Fruit fly (Drosophila melanogaster) whole organism, embryonic: ENCODE data around the gene CG13131.

Experiments used
- Aef1 ChIP-seq: fragments of 200-800 bp; sonication (Bioruptor generic); IDR thresholded peaks from 3 replicates; pipeline ENCODE4 v1.3.6; 2022; ENCODE audit warnings: missing biosample characterization, missing genetic modification characterization
- CG11093 ChIP-seq: fragments of 200-800 bp; sonication (Bioruptor generic); IDR thresholded peaks from 3 replicates; pipeline ENCODE4 v1.3.6; 2022; ENCODE audit warnings: missing biosample characterization, missing genetic modification characterization
- CG11398 ChIP-seq: fragments of 200-800 bp; sonication (Bioruptor generic); optimal IDR thresholded peaks from 2 replicates; lab custom pipeline; 2016; ENCODE audit warnings: missing biosample characterization, missing genetic modification characterization
- CG11695 ChIP-seq: fragments of 200-800 bp; sonication (Bioruptor generic); IDR thresholded peaks from 3 replicates; pipeline ENCODE4 v1.3.6; 2022; ENCODE audit warnings: missing biosample characterization, missing genetic modification characterization
- CG12071 ChIP-seq: fragments of 200-800 bp; sonication (Bioruptor generic); optimal IDR thresholded peaks from 3 replicates; lab custom pipeline; 2018; ENCODE audit warnings: missing biosample characterization, mild to moderate bottlenecking, missing genetic modification characterization
- CG12391 ChIP-seq: fragments of 200-800 bp; sonication (Bioruptor generic); optimal IDR thresholded peaks from 3 replicates; lab custom pipeline; 2018; ENCODE audit warnings: missing biosample characterization, mild to moderate bottlenecking, missing genetic modification characterization, moderate library complexity
- CG15601 ChIP-seq: fragments of 200-800 bp; sonication (Bioruptor generic); optimal IDR thresholded peaks from 3 replicates; lab custom pipeline; 2019; ENCODE audit warnings: missing biosample characterization, mild to moderate bottlenecking, missing genetic modification characterization, moderate library complexity
- CG17359 ChIP-seq: fragments of 200-800 bp; sonication (Bioruptor generic); optimal IDR thresholded peaks from 3 replicates; lab custom pipeline; 2018; ENCODE audit warnings: missing biosample characterization, mild to moderate bottlenecking, missing genetic modification characterization, moderate library complexity
- CG30431 ChIP-seq: fragments of 200-800 bp; sonication (Bioruptor generic); optimal IDR thresholded peaks from 2 replicates; lab custom pipeline; 2017; ENCODE audit warnings: missing biosample characterization, missing genetic modification characterization
- CG42726 ChIP-seq: fragments of 200-800 bp; sonication (Bioruptor generic); IDR thresholded peaks from 2 replicates; pipeline ENCODE4 v1.3.6; 2022; ENCODE audit warnings: missing biosample characterization, missing genetic modification characterization; ENCODE audit not compliant: partially characterized antibody
- CG4617 ChIP-seq: fragments of 200-800 bp; sonication (Bioruptor generic); optimal IDR thresholded peaks from 3 replicates; lab custom pipeline; 2016; ENCODE audit warnings: missing biosample characterization, missing genetic modification characterization, borderline replicate concordance
- CG4707 ChIP-seq: fragments of 200-800 bp; sonication (Bioruptor generic); optimal IDR thresholded peaks from 2 replicates; lab custom pipeline; 2018; ENCODE audit warnings: missing biosample characterization, mild to moderate bottlenecking, missing genetic modification characterization, moderate library complexity
- CG5953 ChIP-seq: fragments of 200-800 bp; sonication (Bioruptor generic); IDR thresholded peaks from 2 replicates; pipeline ENCODE4 v1.3.6; 2022; ENCODE audit warnings: missing biosample characterization, missing genetic modification characterization
- CG7372 ChIP-seq: fragments of 200-800 bp; sonication (Bioruptor generic); IDR thresholded peaks from 2 replicates; pipeline ENCODE4 v1.3.6; 2022; ENCODE audit warnings: missing biosample characterization, missing genetic modification characterization
- CG8281 ChIP-seq: fragments of 200-800 bp; sonication (Bioruptor generic); optimal IDR thresholded peaks from 2 replicates; lab custom pipeline; 2018; ENCODE audit warnings: missing biosample characterization, mild to moderate bottlenecking, missing genetic modification characterization, moderate library complexity
- Ets97D ChIP-seq: fragments of 200-800 bp; sonication (Bioruptor generic); optimal IDR thresholded peaks from 3 replicates; lab custom pipeline; 2016; ENCODE audit warnings: missing biosample characterization, missing genetic modification characterization
- GATAe ChIP-seq: fragments of 200-800 bp; sonication (Bioruptor generic); conservative IDR thresholded peaks from 2 replicates; pipeline ENCODE4 v1.3.6; 2022; ENCODE audit warnings: missing biosample characterization, missing genetic modification characterization
- HLH3B ChIP-seq: fragments of 200-800 bp; sonication (Bioruptor generic); IDR thresholded peaks from 2 replicates; pipeline ENCODE4 v1.3.6; 2022; ENCODE audit warnings: missing biosample characterization, missing genetic modification characterization
- HLHmδ ChIP-seq: fragments of 200-800 bp; sonication (Bioruptor generic); optimal IDR thresholded peaks from 2 replicates; lab custom pipeline; 2018; ENCODE audit warnings: missing biosample characterization, mild to moderate bottlenecking, missing genetic modification characterization, moderate library complexity
- Hey ChIP-seq: fragments of 200-800 bp; sonication (Bioruptor generic); optimal IDR thresholded peaks from 3 replicates; lab custom pipeline; 2018; ENCODE audit warnings: missing biosample characterization, mild to moderate bottlenecking, missing genetic modification characterization
- Meics ChIP-seq: fragments of 200-800 bp; sonication (Bioruptor generic); optimal IDR thresholded peaks from 2 replicates; lab custom pipeline; 2017; ENCODE audit warnings: missing biosample characterization, mild to moderate bottlenecking, missing genetic modification characterization
- Mrtf ChIP-seq: fragments of 200-800 bp; sonication (Bioruptor generic); IDR thresholded peaks from 3 replicates; pipeline ENCODE4 v1.3.6; 2022; ENCODE audit warnings: missing biosample characterization, missing genetic modification characterization
- Oli ChIP-seq: fragments of 200-800 bp; sonication (Bioruptor generic); optimal IDR thresholded peaks from 2 replicates; lab custom pipeline; 2018; ENCODE audit warnings: missing biosample characterization, mild to moderate bottlenecking, missing genetic modification characterization, moderate library complexity
- Poxn ChIP-seq: fragments of 200-800 bp; sonication (Bioruptor generic); IDR thresholded peaks from 2 replicates; pipeline ENCODE4 v1.3.6; 2022; ENCODE audit warnings: missing biosample characterization, missing genetic modification characterization
- Rx ChIP-seq: fragments of 200-800 bp; sonication (Bioruptor generic); IDR thresholded peaks from 2 replicates; pipeline ENCODE4 v1.3.6; 2022; ENCODE audit warnings: missing biosample characterization, missing genetic modification characterization
- Side ChIP-seq: fragments of 200-800 bp; sonication (Bioruptor generic); optimal IDR thresholded peaks from 2 replicates; lab custom pipeline; 2016; ENCODE audit warnings: missing biosample characterization, missing genetic modification characterization
- ab ChIP-seq: fragments of 200-800 bp; sonication (Bioruptor generic); optimal IDR thresholded peaks from 2 replicates; lab custom pipeline; 2016; ENCODE audit warnings: missing biosample characterization, missing genetic modification characterization
- ase ChIP-seq: fragments of 200-800 bp; sonication (Bioruptor generic); IDR thresholded peaks from 3 replicates; pipeline ENCODE4 v1.3.6; 2022; ENCODE audit warnings: missing biosample characterization, missing genetic modification characterization
- bbx ChIP-seq: fragments of 200-800 bp; sonication (Bioruptor generic); IDR thresholded peaks from 2 replicates; pipeline ENCODE4 v1.3.6; 2022; ENCODE audit warnings: missing biosample characterization, missing genetic modification characterization; ENCODE audit not compliant: partially characterized antibody
- chm ChIP-seq: fragments of 200-800 bp; sonication (Bioruptor generic); IDR thresholded peaks from 2 replicates; pipeline ENCODE4 v1.3.6; 2022; ENCODE audit warnings: missing biosample characterization, missing genetic modification characterization
- croc ChIP-seq: fragments of 200-800 bp; sonication (Bioruptor generic); conservative IDR thresholded peaks from 3 replicates; pipeline ENCODE4 v1.3.6; 2022; ENCODE audit warnings: missing biosample characterization, missing genetic modification characterization
- crol ChIP-seq: fragments of 200-800 bp; sonication (Bioruptor generic); IDR thresholded peaks from 2 replicates; pipeline ENCODE4 v1.3.6; 2022; ENCODE audit warnings: missing biosample characterization, missing genetic modification characterization
- dmrt11E ChIP-seq: fragments of 200-800 bp; sonication (Bioruptor generic); optimal IDR thresholded peaks from 3 replicates; lab custom pipeline; 2018; ENCODE audit warnings: missing biosample characterization, mild to moderate bottlenecking, missing genetic modification characterization, moderate library complexity
- emc ChIP-seq: fragments of 200-800 bp; sonication (Bioruptor generic); optimal IDR thresholded peaks from 2 replicates; lab custom pipeline; 2016; ENCODE audit warnings: missing biosample characterization, missing genetic modification characterization
- ind ChIP-seq: fragments of 200-800 bp; sonication (Bioruptor generic); optimal IDR thresholded peaks from 3 replicates; lab custom pipeline; 2016; ENCODE audit warnings: missing biosample characterization, missing genetic modification characterization
- kah ChIP-seq: fragments of 200-800 bp; sonication (Bioruptor generic); optimal IDR thresholded peaks from 2 replicates; lab custom pipeline; 2018; ENCODE audit warnings: missing biosample characterization, mild to moderate bottlenecking, missing genetic modification characterization
- lmd ChIP-seq: fragments of 200-800 bp; sonication (Bioruptor generic); IDR thresholded peaks from 2 replicates; pipeline ENCODE4 v1.3.6; 2022; ENCODE audit warnings: missing biosample characterization, missing genetic modification characterization
- lola ChIP-seq, 3 experiments: fragments of >200 bp in 2 of 3; fragments of 200-800 bp in 1 of 3; sonication (Bioruptor generic) in 1 of 3; optimal IDR thresholded peaks; 2 replicates each; lab custom pipeline; 2017 to 2019; ENCODE audit warnings: missing biosample characterization in 3 of 3, missing genetic modification characterization in 3 of 3, mild to moderate bottlenecking in 1 of 3, moderate library complexity in 1 of 3
- lov ChIP-seq, 2 experiments: fragments of 200-800 bp in 1 of 2; fragments of >200 bp in 1 of 2; sonication (Bioruptor generic) in 1 of 2; IDR thresholded peaks in 1 of 2; optimal IDR thresholded peaks in 1 of 2; 2 replicates in 1 of 2; 3 replicates in 1 of 2; pipeline versions ENCODE4 v1.3.6 to Lab custom; 2017 to 2022; ENCODE audit warnings: missing biosample characterization in 1 of 2, missing genetic modification characterization in 1 of 2
- mirr ChIP-seq: fragments of 200-800 bp; sonication (Bioruptor generic); optimal IDR thresholded peaks from 3 replicates; lab custom pipeline; 2018; ENCODE audit warnings: missing biosample characterization, mild to moderate bottlenecking, missing genetic modification characterization
- pb ChIP-seq: fragments of 200-800 bp; sonication (Bioruptor generic); optimal IDR thresholded peaks from 3 replicates; lab custom pipeline; 2016; ENCODE audit warnings: missing biosample characterization, missing genetic modification characterization
- sima ChIP-seq: fragments of 200-800 bp; sonication (Bioruptor generic); optimal IDR thresholded peaks from 2 replicates; lab custom pipeline; 2016; ENCODE audit warnings: missing biosample characterization, missing genetic modification characterization
- slbo ChIP-seq: fragments of 200-800 bp; sonication (Bioruptor generic); IDR thresholded peaks from 2 replicates; pipeline ENCODE4 v1.3.6; 2022; ENCODE audit warnings: missing biosample characterization, missing genetic modification characterization
- so ChIP-seq: fragments of 200-800 bp; sonication (Bioruptor generic); IDR thresholded peaks from 3 replicates; pipeline ENCODE4 v1.3.6; 2022; ENCODE audit warnings: missing biosample characterization, missing genetic modification characterization
- sob ChIP-seq: fragments of 200-800 bp; sonication (Bioruptor generic); IDR thresholded peaks from 2 replicates; pipeline ENCODE4 v1.3.6; 2022; ENCODE audit warnings: missing biosample characterization, missing genetic modification characterization
- tna ChIP-seq: fragments of 200-800 bp; sonication (Bioruptor generic); IDR thresholded peaks from 2 replicates; pipeline ENCODE4 v1.3.6; 2022; ENCODE audit warnings: missing biosample characterization, missing genetic modification characterization; ENCODE audit not compliant: partially characterized antibody
- tx ChIP-seq: fragments of 200-800 bp; sonication (Bioruptor generic); optimal IDR thresholded peaks from 2 replicates; lab custom pipeline; 2016; ENCODE audit warnings: missing biosample characterization, missing genetic modification characterization
- unpg ChIP-seq: fragments of 200-800 bp; sonication (Bioruptor generic); optimal IDR thresholded peaks from 3 replicates; lab custom pipeline; 2018; ENCODE audit warnings: missing biosample characterization, mild to moderate bottlenecking, missing genetic modification characterization, moderate library complexity
- zfh1 ChIP-seq: fragments of 200-800 bp; sonication (Bioruptor generic); IDR thresholded peaks from 3 replicates; pipeline ENCODE4 v1.3.6; 2022; ENCODE audit warnings: missing biosample characterization, missing genetic modification characterization

CG13131 gene

DNA sequence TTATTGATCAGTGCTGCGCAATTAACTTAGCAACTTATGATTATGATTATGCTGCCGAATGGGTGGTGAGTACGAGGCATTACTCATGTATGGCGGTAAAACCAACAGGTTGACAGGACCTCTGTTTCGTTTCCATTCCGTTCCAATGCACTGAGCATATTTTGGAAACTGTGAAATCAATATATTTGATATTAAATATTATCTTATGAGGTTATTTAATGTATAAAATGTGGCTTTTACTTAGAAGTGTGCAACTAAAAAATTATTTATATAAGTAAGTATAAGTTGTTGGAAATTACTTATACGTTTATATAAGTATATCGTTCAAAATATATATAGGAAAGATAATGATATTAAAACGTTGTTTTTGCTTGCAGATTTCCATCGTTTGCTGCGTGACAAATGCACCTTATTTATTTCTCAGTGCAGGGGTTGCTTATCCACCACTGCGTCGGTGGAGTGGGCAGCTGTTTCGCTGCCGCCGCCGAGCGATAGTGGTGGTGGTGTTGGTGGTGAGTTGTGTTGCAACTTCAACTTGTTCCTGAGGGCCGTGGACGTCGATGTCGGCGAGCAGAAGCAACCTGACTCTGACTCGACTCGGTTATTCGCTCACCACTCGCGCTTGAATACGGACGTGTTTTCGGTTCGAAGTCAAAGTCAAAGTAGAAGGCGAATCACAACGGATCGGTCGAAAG lies 33.0 kb downstream of the CG13131 start, which contains the start of gene bib (continued):
- peak; percentile 73 for TF ChIP-seq ind
- peak; percentile 12 for TF ChIP-seq tx (GFP tag; lab: Kevin White, UChicago)
- TF ChIP-seq tna (GFP tag; lab: Robert Waterston, UW): no peak
- TF ChIP-seq zfh1 (GFP tag; lab: Robert Waterston, UW): peak; percentile 69; the same call in 2 of the 3 replicates
- peak; percentile 82 for TF ChIP-seq Meics (GFP tag; lab: Kevin White, UChicago)
- peak; percentile 96 for TF ChIP-seq HLHmδ
- peak; percentile 74 for TF ChIP-seq lmd (GFP tag; lab: Robert Waterston, UW)
- no peak for TF ChIP-seq emc (GFP tag; lab: Kevin White, UChicago)
- TF ChIP-seq Mrtf: peak; percentile 65; the same call in 2 of the 3 replicates
- peak; percentile 9 for TF ChIP-seq mirr
- no peak for TF ChIP-seq pb
- TF ChIP-seq ab (GFP tag; lab: Kevin White, UChicago): no peak
- peak; percentile 84 for TF ChIP-seq Oli (tag; lab: Kevin White, UChicago)
- peak; percentile 68 for TF ChIP-seq slbo (GFP tag; lab: Robert Waterston, UW)
- TF ChIP-seq crol (GFP tag; lab: Robert Waterston, UW): no peak
- no peak for TF ChIP-seq CG12071 (GFP tag; lab: Kevin White, UChicago)
- TF ChIP-seq CG30431: peak; percentile 82
- TF ChIP-seq HLH3B (GFP tag; lab: Robert Waterston, UW): peak; percentile 58
- TF ChIP-seq CG42726: peak; percentile 32; the same call in 1 of the 2 replicates
- no peak for TF ChIP-seq sima (GFP tag; lab: Kevin White, UChicago)
- peak; percentile 41 for TF ChIP-seq kah (GFP tag; lab: Kevin White, UChicago)
- peak; percentile 53 for TF ChIP-seq CG8281 (tag; lab: Kevin White, UChicago)
- 0 out of 2 replicates have a peak, but pooled peaks have one; percentile 18 for TF ChIP-seq sob (GFP tag; lab: Robert Waterston, UW)
- TF ChIP-seq CG11398 (GFP tag; lab: Kevin White, UChicago): no peak
- peak; percentile 83 for TF ChIP-seq CG17359 (tag; lab: Kevin White, UChicago)
- peak; percentile 52 for TF ChIP-seq CG4707 (GFP tag; lab: Kevin White, UChicago)
- peak; percentile 85 for TF ChIP-seq chm
- no peak for TF ChIP-seq Poxn (GFP tag; lab: Robert Waterston, UW)
- peak; percentile 86 for TF ChIP-seq CG15601 (tag; lab: Kevin White, UChicago)
- peak; percentile 69 for TF ChIP-seq CG11695 (GFP tag; lab: Robert Waterston, UW)
- peak; percentile 71 for TF ChIP-seq CG11093 (GFP tag; lab: Robert Waterston, UW)
- no peak for TF ChIP-seq Hey (tag; lab: Kevin White, UChicago)
- TF ChIP-seq lola (GFP tag; optimal IDR thresholded peaks at IDR 0.05; lab: Kevin White, UChicago): peak in 1 of 3 experiments; percentile 92
- peak; percentile 62; the same call in 1 of the 3 replicates for TF ChIP-seq so (GFP tag; lab: Robert Waterston, UW)
- TF ChIP-seq Side: peak; percentile 41
- peak; percentile 45 for TF ChIP-seq bbx (GFP tag; lab: Robert Waterston, UW)
- TF ChIP-seq CG5953 (GFP tag; lab: Robert Waterston, UW): 0 out of 2 replicates have a peak, but pooled peaks have one; percentile 51
- TF ChIP-seq Ets97D (GFP tag; lab: Kevin White, UChicago): peak; percentile 30
- 0 out of 3 replicates have a peak, but pooled peaks have one; percentile 61 for TF ChIP-seq ase
- TF ChIP-seq unpg (GFP tag; lab: Kevin White, UChicago): peak; percentile 84
- peak; percentile 96 for TF ChIP-seq dmrt11E
- peak; percentile 93 for TF ChIP-seq CG12391 (tag; lab: Kevin White, UChicago)
- TF ChIP-seq croc (GFP tag; lab: Robert Waterston, UW): peak; percentile 66
- TF ChIP-seq lov (optimal IDR thresholded peaks at IDR 0.05; lab: Kevin White, UChicago): no peak
- TF ChIP-seq lov (GFP tag; IDR thresholded peaks at IDR 0.05; lab: Robert Waterston, UW): peak; percentile 64; the same call in 1 of the 3 replicates
- no peak for TF ChIP-seq GATAe (GFP tag; lab: Robert Waterston, UW)
- TF ChIP-seq CG7372: no peak
- peak; percentile 44 for TF ChIP-seq Aef1 (GFP tag; lab: Robert Waterston, UW)
- TF ChIP-seq CG4617 (GFP tag; lab: Kevin White, UChicago): peak; percentile 59
- TF ChIP-seq Rx (GFP tag; lab: Robert Waterston, UW): no peak
